Fruit fly (Drosophila melanogaster): Measurements from ENCODE around the gene CG11601.

CG11601 gene

DNA sequence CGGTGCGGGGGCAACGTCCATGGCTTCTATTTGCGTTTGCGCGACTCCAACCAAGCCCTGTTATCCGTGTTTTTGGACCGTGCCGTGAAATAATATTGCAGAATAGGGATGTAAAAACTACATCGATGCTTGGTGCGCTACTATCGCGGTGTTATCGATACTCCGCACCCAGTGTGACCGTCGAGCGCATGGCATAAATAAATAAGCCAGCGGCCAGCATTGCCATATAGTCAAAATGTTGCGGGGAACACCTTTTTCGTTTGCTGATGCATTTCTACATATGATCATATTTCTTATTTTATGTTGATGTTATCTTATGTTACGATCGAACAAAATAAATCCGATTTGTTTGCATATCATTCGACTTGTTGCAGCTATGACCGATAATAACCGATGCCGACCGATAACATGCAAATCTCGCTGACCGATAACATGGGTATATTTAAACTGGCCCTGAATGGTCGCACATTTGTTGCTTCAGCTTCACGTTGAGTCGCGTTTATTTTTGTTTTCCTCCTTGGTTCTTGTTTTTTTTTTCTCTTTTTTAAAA lies 5.9 kb downstream of the CG11601 start, which contains the start of gene smo (continued):
- TF ChIP-seq zfh2 (GFP tag; optimal IDR thresholded peaks at IDR 0.05) (peak; percentile 34), tna (GFP tag; IDR thresholded peaks at IDR 0.05; ENCODE audit: partially characterized antibody) (peak; percentile 53; the same call in 1 of the 2 replicates), stc (GFP tag; IDR thresholded peaks at IDR 0.05) (no peak), dan (GFP tag; IDR thresholded peaks at IDR 0.05) (no peak), Jarid2 (GFP tag; optimal IDR thresholded peaks at IDR 0.05) (no peak), NFAT (GFP tag; IDR thresholded peaks at IDR 0.05) (peak; percentile 32; the same call in 1 of the 2 replicates), CG18262 (tag; optimal IDR thresholded peaks at IDR 0.05) (no peak), Drgx (GFP tag; IDR thresholded peaks at IDR 0.05) (no peak), CG13123 (GFP tag; optimal IDR thresholded peaks at IDR 0.05) (no peak), cg (GFP tag; optimal IDR thresholded peaks at IDR 0.05) (no peak), peb (GFP tag; IDR thresholded peaks at IDR 0.05) (no peak), gcm2 (GFP tag; optimal IDR thresholded peaks at IDR 0.05) (no peak), pnt (GFP tag; optimal IDR thresholded peaks at IDR 0.05) (peak; percentile 22), hb (GFP tag; IDR thresholded peaks at IDR 0.05; ENCODE audit: partially characterized antibody) (peak; percentile 89), sima (GFP tag; optimal IDR thresholded peaks at IDR 0.05) (no peak), Pdp1 (GFP tag; optimal IDR thresholded peaks at IDR 0.05) (peak; percentile 40 to 66), slp2 (GFP tag; optimal IDR thresholded peaks at IDR 0.05) (peak; percentile 56), ERR (GFP tag; optimal IDR thresholded peaks at IDR 0.05) (peak; percentile 5), lab (GFP tag; optimal IDR thresholded peaks at IDR 0.05) (no peak), CG17328 (GFP tag; IDR thresholded peaks at IDR 0.05) (no peak), pum (GFP tag; optimal IDR thresholded peaks at IDR 0.05) (peak; percentile 42), CG11398 (GFP tag; optimal IDR thresholded peaks at IDR 0.05) (peak; percentile 27), Ptx1 (GFP tag; IDR thresholded peaks at IDR 0.05) (peak; percentile 24; the same call in 1 of the 2 replicates), hbn (GFP tag; IDR thresholded peaks at IDR 0.05; ENCODE audit: partially characterized antibody) (peak; percentile 79), HHEX (GFP tag; optimal IDR thresholded peaks at IDR 0.05) (no peak), Camta (GFP tag; optimal IDR thresholded peaks at IDR 0.05) (peak; percentile 22), fd102C (GFP tag; optimal IDR thresholded peaks at IDR 0.05) (no peak), onecut (GFP tag; IDR thresholded peaks at IDR 0.05) (no peak), CG3726 (GFP tag; IDR thresholded peaks at IDR 0.05) (no peak), CG15696 (tag; optimal IDR thresholded peaks at IDR 0.05) (peak; percentile 38), fd3F (GFP tag; optimal IDR thresholded peaks at IDR 0.05) (no peak), CG12071 (GFP tag; optimal IDR thresholded peaks at IDR 0.05) (no peak), Bdp1 (GFP tag; optimal IDR thresholded peaks at IDR 0.05) (no peak), CHES-1-like (GFP tag; optimal IDR thresholded peaks at IDR 0.05) (peak; percentile 76), CG4730 (GFP tag; IDR thresholded peaks at IDR 0.05) (no peak), CG7839 (tag; optimal IDR thresholded peaks at IDR 0.05) (no peak), CG4424 (GFP tag; optimal IDR thresholded peaks at IDR 0.05) (peak; percentile 5), gcm (GFP tag; optimal IDR thresholded peaks at IDR 0.05) (no peak), cad (GFP tag; optimal IDR thresholded peaks at IDR 0.05) (no peak), CG12236 (GFP tag; optimal IDR thresholded peaks at IDR 0.05) (no peak), fru (optimal IDR thresholded peaks at IDR 0.05) (no peak), CG9932 (GFP tag; IDR thresholded peaks at IDR 0.05) (peak; percentile 57), CG10147 (GFP tag; optimal IDR thresholded peaks at IDR 0.05) (peak; percentile 48), CG1233 (GFP tag; optimal IDR thresholded peaks at IDR 0.05) (no peak), usp (GFP tag; optimal IDR thresholded peaks at IDR 0.05) (no peak), CG13296 (GFP tag; optimal IDR thresholded peaks at IDR 0.05) (no peak), CG34376 (GFP tag; optimal IDR thresholded peaks at IDR 0.05) (no peak), CG1024 (GFP tag; IDR thresholded peaks at IDR 0.05) (no peak), CG17829 (tag; optimal IDR thresholded peaks at IDR 0.05) (peak; percentile 51), sd (tag; optimal IDR thresholded peaks at IDR 0.05) (no peak), CG4404 (GFP tag; IDR thresholded peaks at IDR 0.05) (no peak), BtbVII (GFP tag; optimal IDR thresholded peaks at IDR 0.05) (no peak)

Data from whole organism, embryonic.